Worm (Caenorhabditis elegans): Measurements from ENCODE around the gene W02D7.4.

Gene W02D7.4

ce11 chrV:8299191-8299854 lies 1.9 kb upstream of the W02D7.4 start, which contains the start of gene W02D7.5:
Gene W02D7.5 (minus strand): TSS chrV:8299241.
- TF ChIP-seq ceh-44 (GFP tag; IDR thresholded peaks at IDR 0.05) (no peak), Y105C5A.15 (GFP tag; IDR thresholded peaks at IDR 0.05) (no peak), daf-19 (GFP tag; conservative IDR thresholded peaks at IDR 0.05) (no peak), daf-16 (GFP tag; optimal IDR thresholded peaks at IDR 0.05) (no peak), daf-16 (tag; optimal IDR thresholded peaks at IDR 0.05) (no peak), dpl-1 (GFP tag; optimal IDR thresholded peaks at IDR 0.05) (no peak), rbr-2 (tag; optimal IDR thresholded peaks at IDR 0.05) (no peak), ceh-28 (tag; optimal IDR thresholded peaks at IDR 0.05) (no peak), ZK546.5 (tag; optimal IDR thresholded peaks at IDR 0.05) (no peak), fkh-10 (GFP tag; optimal IDR thresholded peaks at IDR 0.05) (no peak), lin-39 (tag; optimal IDR thresholded peaks at IDR 0.05) (no peak), lin-1 (GFP tag; IDR thresholded peaks at IDR 0.05) (no peak), lin-38 (GFP tag; IDR thresholded peaks at IDR 0.05) (no peak), sdz-12 (GFP tag; optimal IDR thresholded peaks at IDR 0.05) (no peak), Y5F2A.4 (GFP tag; optimal IDR thresholded peaks at IDR 0.05) (no peak), unc-62 (GFP tag; optimal IDR thresholded peaks at IDR 0.05 in 1 of 2) (no peak), unc-62 (tag; optimal IDR thresholded peaks at IDR 0.05) (no peak), lir-3 (tag; optimal IDR thresholded peaks at IDR 0.05) (no peak), mxl-3 (GFP tag; optimal IDR thresholded peaks at IDR 0.05) (no peak), lin-29 (GFP tag; IDR thresholded peaks at IDR 0.05) (no peak), Y75B8A.6 (GFP tag; IDR thresholded peaks at IDR 0.05) (no peak), fos-1 (tag; optimal IDR thresholded peaks at IDR 0.05) (no peak)

- no peak for TF ChIP-seq nhr-11 (tag; optimal IDR thresholded peaks at IDR 0.05)
- TF ChIP-seq lim-7 (GFP tag; IDR thresholded peaks at IDR 0.05), result no peak
- TF ChIP-seq gei-8 (GFP tag; optimal IDR thresholded peaks at IDR 0.05), result no peak
- no peak for TF ChIP-seq mxl-2 (GFP tag; conservative IDR thresholded peaks at IDR 0.05)
- TF ChIP-seq nhr-77 (tag; optimal IDR thresholded peaks at IDR 0.05), result no peak
- no peak for TF ChIP-seq duxl-1 (tag; optimal IDR thresholded peaks at IDR 0.05; ENCODE audit: poor library complexity)
- TF ChIP-seq hif-1 (tag; optimal IDR thresholded peaks at IDR 0.05), result no peak
- no peak for TF ChIP-seq nhr-102 (tag; optimal IDR thresholded peaks at IDR 0.05)
- no peak for TF ChIP-seq Y5F2A.4 (GFP tag; optimal IDR thresholded peaks at IDR 0.05)
- no peak for TF ChIP-seq spr-1 (tag; optimal IDR thresholded peaks at IDR 0.05)
- TF ChIP-seq ceh-62 (tag; optimal IDR thresholded peaks at IDR 0.05), result no peak
- no peak for TF ChIP-seq tag-97 (GFP tag; IDR thresholded peaks at IDR 0.05)
- TF ChIP-seq pqm-1 (tag; optimal IDR thresholded peaks at IDR 0.05), result no peak
- TF ChIP-seq skn-1 (tag; optimal IDR thresholded peaks at IDR 0.05), result no peak
- TF ChIP-seq ceh-44 (GFP tag; IDR thresholded peaks at IDR 0.05), result no peak
- TF ChIP-seq ZK337.2 (GFP tag; IDR thresholded peaks at IDR 0.05), result no peak
- TF ChIP-seq lsy-2 (tag; optimal IDR thresholded peaks at IDR 0.05), result no peak
- TF ChIP-seq set-16 (GFP tag; IDR thresholded peaks at IDR 0.05), result no peak
Observed at ce11 chrV:8295866-8296265, 1.5 kb downstream of the W02D7.4 start, which contains the start of gene smex-1. Gene smex-1 (minus strand): TSS chrV:8295966.

- TF ChIP-seq nhr-41 (GFP tag; IDR thresholded peaks at IDR 0.05) (no peak), zip-11 (GFP tag; IDR thresholded peaks at IDR 0.05) (no peak), zfp-2 (tag; optimal IDR thresholded peaks at IDR 0.05) (no peak), mxl-2 (GFP tag; conservative IDR thresholded peaks at IDR 0.05) (no peak), tag-97 (GFP tag; IDR thresholded peaks at IDR 0.05) (no peak), spr-1 (tag; optimal IDR thresholded peaks at IDR 0.05) (no peak), lir-3 (tag; optimal IDR thresholded peaks at IDR 0.05) (no peak), skn-1 (tag; optimal IDR thresholded peaks at IDR 0.05) (no peak), mdt-29 (GFP tag; IDR thresholded peaks at IDR 0.05) (no peak), ceh-20 (GFP tag; IDR thresholded peaks at IDR 0.05) (no peak), Y5F2A.4 (GFP tag; optimal IDR thresholded peaks at IDR 0.05) (no peak), F49E8.2 (tag; optimal IDR thresholded peaks at IDR 0.05; ENCODE audit: borderline replicate concordance) (no peak), vab-7 (GFP tag; IDR thresholded peaks at IDR 0.05) (no peak), mdl-1 (tag; optimal IDR thresholded peaks at IDR 0.05) (no peak), nhr-76 (tag; optimal IDR thresholded peaks at IDR 0.05) (no peak), unc-39 (tag; optimal IDR thresholded peaks at IDR 0.05) (no peak), zfp-3 (GFP tag; conservative IDR thresholded peaks at IDR 0.05) (no peak), F26F4.8 (GFP tag; conservative IDR thresholded peaks at IDR 0.05) (no peak)
Observed at ce11 chrV:8291764-8292163, 5.6 kb downstream of the W02D7.4 start, which contains the start of gene srg-33. Gene srg-33 (plus strand): TSS chrV:8292064.
